2 fruit fly cellular contexts compared by ENCODE assay signal in genomic region chr3L:733845-734697, dm6.
A peak's percentile ranks its signal among the peaks of the same experiment; 100 is the strongest.
TF ChIP-seq lines count a peak whose summit lies in the region.

No protein-coding gene starts in this region.

TF ChIP-seq in whole organism, embryonic, 481 proteins besides CTCF, POLR2A, EP300 and RAD21 (continued from another document and continues in another):
- TF ChIP-seq CG8765 (GFP tag; IDR thresholded peaks at IDR 0.05; lab: Robert Waterston, UW), result no peak
- no peak for TF ChIP-seq CG12219 (GFP tag; optimal IDR thresholded peaks at IDR 0.05; lab: Kevin White, UChicago)
- no peak for TF ChIP-seq Nf-YC (tag; optimal IDR thresholded peaks at IDR 0.05; lab: Kevin White, UChicago)
- TF ChIP-seq Taf1 (GFP tag; IDR thresholded peaks at IDR 0.05; lab: Robert Waterston, UW), result no peak
- TF ChIP-seq hth (optimal IDR thresholded peaks at IDR 0.05; lab: Kevin White, UChicago), result no peak
- TF ChIP-seq corto (GFP tag; optimal IDR thresholded peaks at IDR 0.05; lab: Kevin White, UChicago), result no peak
- no peak for TF ChIP-seq CG11723 (GFP tag; optimal IDR thresholded peaks at IDR 0.05; lab: Kevin White, UChicago)
- peak; percentile 57 for TF ChIP-seq CG18262 (tag; optimal IDR thresholded peaks at IDR 0.05; lab: Kevin White, UChicago)
- no peak for TF ChIP-seq CG17568 (GFP tag; optimal IDR thresholded peaks at IDR 0.05; lab: Kevin White, UChicago)
- TF ChIP-seq cwo (GFP tag; optimal IDR thresholded peaks at IDR 0.05; lab: Kevin White, UChicago), result peak; percentile 26
- TF ChIP-seq z (GFP tag; IDR thresholded peaks at IDR 0.05; lab: Robert Waterston, UW), result no peak
- no peak for TF ChIP-seq CG6854 (GFP tag; optimal IDR thresholded peaks at IDR 0.05; lab: Kevin White, UChicago)
- TF ChIP-seq CG16815 (GFP tag; optimal IDR thresholded peaks at IDR 0.05; lab: Kevin White, UChicago), result no peak
- TF ChIP-seq Camta (GFP tag; optimal IDR thresholded peaks at IDR 0.05; lab: Kevin White, UChicago), result peak; percentile 12
- peak; percentile 36 for TF ChIP-seq HHEX (GFP tag; optimal IDR thresholded peaks at IDR 0.05; lab: Kevin White, UChicago)
- TF ChIP-seq CG33213 (GFP tag; optimal IDR thresholded peaks at IDR 0.05; lab: Kevin White, UChicago), result no peak
- no peak for TF ChIP-seq CG18011 (GFP tag; optimal IDR thresholded peaks at IDR 0.05; lab: Kevin White, UChicago)
- no peak for TF ChIP-seq Six4 (GFP tag; optimal IDR thresholded peaks at IDR 0.05; lab: Kevin White, UChicago)
- TF ChIP-seq sens (GFP tag; lab: Kevin White, UChicago), result peak; percentile 83
- TF ChIP-seq tio (GFP tag; optimal IDR thresholded peaks at IDR 0.05; lab: Kevin White, UChicago), result peak; percentile 22
- TF ChIP-seq CG10274 (GFP tag; optimal IDR thresholded peaks at IDR 0.05; lab: Kevin White, UChicago), result no peak
- TF ChIP-seq CG15696 (tag; optimal IDR thresholded peaks at IDR 0.05; lab: Kevin White, UChicago), result no peak
- TF ChIP-seq pho (GFP tag; optimal IDR thresholded peaks at IDR 0.05; lab: Kevin White, UChicago), result no peak
- no peak for TF ChIP-seq salm (tag; optimal IDR thresholded peaks at IDR 0.05; lab: Kevin White, UChicago)
- no peak for TF ChIP-seq CG12391 (tag; optimal IDR thresholded peaks at IDR 0.05; lab: Kevin White, UChicago)
- no peak for TF ChIP-seq sima (GFP tag; optimal IDR thresholded peaks at IDR 0.05; lab: Kevin White, UChicago)
- TF ChIP-seq sim (GFP tag; IDR thresholded peaks at IDR 0.05; lab: Robert Waterston, UW), result no peak
- no peak for TF ChIP-seq disco-r (GFP tag; optimal IDR thresholded peaks at IDR 0.05; lab: Kevin White, UChicago)
- no peak for TF ChIP-seq CG2129 (GFP tag; IDR thresholded peaks at IDR 0.05; lab: Robert Waterston, UW; ENCODE audit: partially characterized antibody)
- TF ChIP-seq p53 (GFP tag; optimal IDR thresholded peaks at IDR 0.05; lab: Kevin White, UChicago), result no peak
- no peak for TF ChIP-seq fd3F (GFP tag; optimal IDR thresholded peaks at IDR 0.05; lab: Kevin White, UChicago)
- no peak for TF ChIP-seq nerfin-1 (tag; optimal IDR thresholded peaks at IDR 0.05; lab: Kevin White, UChicago)
- no peak for TF ChIP-seq pros (GFP tag; optimal IDR thresholded peaks at IDR 0.05; lab: Kevin White, UChicago)
- peak; percentile 34; the same call in 1 of the 2 replicates for TF ChIP-seq CG6689 (GFP tag; IDR thresholded peaks at IDR 0.05; lab: Robert Waterston, UW)
- no peak for TF ChIP-seq CHES-1-like (GFP tag; optimal IDR thresholded peaks at IDR 0.05; lab: Kevin White, UChicago)
- TF ChIP-seq her (GFP tag; optimal IDR thresholded peaks at IDR 0.05; lab: Kevin White, UChicago), result no peak
- no peak for TF ChIP-seq CG12769 (tag; optimal IDR thresholded peaks at IDR 0.05; lab: Kevin White, UChicago)
- no peak for TF ChIP-seq Dref (GFP tag; IDR thresholded peaks at IDR 0.05; lab: Robert Waterston, UW)
- TF ChIP-seq klu (GFP tag; IDR thresholded peaks at IDR 0.05; lab: Robert Waterston, UW), result no peak
- no peak for TF ChIP-seq CG15479 (GFP tag; optimal IDR thresholded peaks at IDR 0.05; lab: Kevin White, UChicago)
- TF ChIP-seq CG17612 (GFP tag; IDR thresholded peaks at IDR 0.05; lab: Robert Waterston, UW), result no peak
- no peak for TF ChIP-seq gce (GFP tag; IDR thresholded peaks at IDR 0.05; lab: Robert Waterston, UW)
- TF ChIP-seq CG1024 (GFP tag; IDR thresholded peaks at IDR 0.05; lab: Robert Waterston, UW), result no peak
- TF ChIP-seq PHDP (tag; optimal IDR thresholded peaks at IDR 0.05; lab: Kevin White, UChicago), result peak; percentile 3
- TF ChIP-seq CG6813 (GFP tag; optimal IDR thresholded peaks at IDR 0.05; lab: Kevin White, UChicago), result no peak
- TF ChIP-seq da (GFP tag; optimal IDR thresholded peaks at IDR 0.05; lab: Kevin White, UChicago), result no peak
- peak; percentile 23 for TF ChIP-seq bcd (GFP tag; optimal IDR thresholded peaks at IDR 0.05; lab: Kevin White, UChicago)
- peak; percentile 34 for TF ChIP-seq CG18599 (GFP tag; optimal IDR thresholded peaks at IDR 0.05; lab: Kevin White, UChicago)
- TF ChIP-seq fu2 (GFP tag; optimal IDR thresholded peaks at IDR 0.05; lab: Kevin White, UChicago), result no peak
- no peak; the same call in 2 of the 3 replicates for TF ChIP-seq croc (GFP tag; conservative IDR thresholded peaks at IDR 0.05; lab: Robert Waterston, UW)
- TF ChIP-seq BEAF-32 (GFP tag; optimal IDR thresholded peaks at IDR 0.05; lab: Kevin White, UChicago), result no peak
- TF ChIP-seq CG4617 (GFP tag; optimal IDR thresholded peaks at IDR 0.05; lab: Kevin White, UChicago; ENCODE audit: borderline replicate concordance), result no peak
- no peak for TF ChIP-seq shn (GFP tag; optimal IDR thresholded peaks at IDR 0.05; lab: Kevin White, UChicago)
- TF ChIP-seq CG12104 (GFP tag; optimal IDR thresholded peaks at IDR 0.05; lab: Kevin White, UChicago), result no peak
- TF ChIP-seq CG4730 (GFP tag; IDR thresholded peaks at IDR 0.05; lab: Robert Waterston, UW), result no peak
- TF ChIP-seq vnd (GFP tag; IDR thresholded peaks at IDR 0.05; lab: Robert Waterston, UW; ENCODE audit: partially characterized antibody), result no peak
- TF ChIP-seq psq (GFP tag; optimal IDR thresholded peaks at IDR 0.05; lab: Kevin White, UChicago), result no peak
- TF ChIP-seq CG4360 (GFP tag; IDR thresholded peaks at IDR 0.05; lab: Robert Waterston, UW), result no peak
- TF ChIP-seq CG15601 (tag; optimal IDR thresholded peaks at IDR 0.05; lab: Kevin White, UChicago), result no peak
- no peak for TF ChIP-seq cad (GFP tag; optimal IDR thresholded peaks at IDR 0.05; lab: Kevin White, UChicago)
- TF ChIP-seq CG14441 (GFP tag; IDR thresholded peaks at IDR 0.05; lab: Robert Waterston, UW), result no peak
- peak; percentile 1 for TF ChIP-seq Ssrp (tag; optimal IDR thresholded peaks at IDR 0.05; lab: Kevin White, UChicago)
- TF ChIP-seq CG2202 (tag; optimal IDR thresholded peaks at IDR 0.05; lab: Kevin White, UChicago), result no peak
- TF ChIP-seq nmo (GFP tag; optimal IDR thresholded peaks at IDR 0.05; lab: Kevin White, UChicago), result peak; percentile 36
- no peak for TF ChIP-seq exex (tag; optimal IDR thresholded peaks at IDR 0.05; lab: Kevin White, UChicago)
- no peak for TF ChIP-seq CG10654 (GFP tag; optimal IDR thresholded peaks at IDR 0.05; lab: Kevin White, UChicago)
- no peak for TF ChIP-seq lola (GFP tag; optimal IDR thresholded peaks at IDR 0.05; lab: Kevin White, UChicago)
- TF ChIP-seq eyg (GFP tag; optimal IDR thresholded peaks at IDR 0.05; lab: Kevin White, UChicago), result no peak
- no peak for TF ChIP-seq CG7963 (GFP tag; IDR thresholded peaks at IDR 0.05; lab: Robert Waterston, UW; ENCODE audit: partially characterized antibody)
- TF ChIP-seq CG2712 (tag; optimal IDR thresholded peaks at IDR 0.05; lab: Kevin White, UChicago), result peak; percentile 44

TF ChIP-seq in whole organism, prepupa, 60 proteins besides CTCF, POLR2A, EP300 and RAD21 (continued from another document):
- TF ChIP-seq achi (GFP tag; optimal IDR thresholded peaks at IDR 0.05; lab: Kevin White, UChicago) (peak; percentile 73), CG1621 (tag; optimal IDR thresholded peaks at IDR 0.05; lab: Kevin White, UChicago) (peak; percentile 35), CG3032 (tag; optimal IDR thresholded peaks at IDR 0.05; lab: Kevin White, UChicago) (peak; percentile 84), CG6276 (GFP tag; optimal IDR thresholded peaks at IDR 0.05; lab: Kevin White, UChicago) (peak; percentile 48), fkh (GFP tag; optimal IDR thresholded peaks at IDR 0.05; lab: Kevin White, UChicago) (peak; percentile 11), Eip78C (GFP tag; lab: Kevin White, UChicago) (peak; percentile 86), CG32006 (GFP tag; optimal IDR thresholded peaks at IDR 0.05; lab: Kevin White, UChicago) (peak; percentile 88), CG6792 (GFP tag; optimal IDR thresholded peaks at IDR 0.05; lab: Kevin White, UChicago) (peak; percentile 79), Gug (GFP tag; IDR thresholded peaks at IDR 0.05; lab: Robert Waterston, UW) (peak; percentile 13; the same call in 1 of the 2 replicates), Hr39 (GFP tag; optimal IDR thresholded peaks at IDR 0.05; lab: Kevin White, UChicago) (no peak), dsx (GFP tag; optimal IDR thresholded peaks at IDR 0.05; lab: Kevin White, UChicago; ENCODE audit: poor library complexity, severe bottlenecking) (peak; percentile 51), CG9139 (GFP tag; optimal IDR thresholded peaks at IDR 0.05; lab: Kevin White, UChicago) (peak; percentile 35), CG31627 (GFP tag; optimal IDR thresholded peaks at IDR 0.05; lab: Kevin White, UChicago) (no peak), Hr38 (GFP tag; optimal IDR thresholded peaks at IDR 0.05; lab: Kevin White, UChicago) (no peak), Ets96B (tag; optimal IDR thresholded peaks at IDR 0.05; lab: Kevin White, UChicago) (peak; percentile 74), CG6854 (GFP tag; optimal IDR thresholded peaks at IDR 0.05; lab: Kevin White, UChicago) (no peak), cyc (GFP tag; optimal IDR thresholded peaks at IDR 0.05; lab: Kevin White, UChicago) (no peak), fd85E (GFP tag; optimal IDR thresholded peaks at IDR 0.05; lab: Kevin White, UChicago) (no peak), Smox (GFP tag; optimal IDR thresholded peaks at IDR 0.05; lab: Kevin White, UChicago) (no peak), net (GFP tag; optimal IDR thresholded peaks at IDR 0.05; lab: Kevin White, UChicago) (peak; percentile 71), dac (GFP tag; optimal IDR thresholded peaks at IDR 0.05; lab: Kevin White, UChicago) (peak; percentile 67), Eip93F (GFP tag; optimal IDR thresholded peaks at IDR 0.05; lab: Kevin White, UChicago) (no peak), Eip75B (GFP tag; optimal IDR thresholded peaks at IDR 0.05; lab: Kevin White, UChicago) (peak; percentile 79), CG10669 (GFP tag; optimal IDR thresholded peaks at IDR 0.05; lab: Kevin White, UChicago) (peak; percentile 68), Sox15 (GFP tag; optimal IDR thresholded peaks at IDR 0.05; lab: Kevin White, UChicago) (peak; percentile 56), svp (GFP tag; lab: Kevin White, UChicago) (peak; percentile 26), CG6808 (GFP tag; optimal IDR thresholded peaks at IDR 0.05; lab: Kevin White, UChicago) (peak; percentile 83), spab (GFP tag; optimal IDR thresholded peaks at IDR 0.05; lab: Kevin White, UChicago) (peak; percentile 81), CG11762 (GFP tag; optimal IDR thresholded peaks at IDR 0.05; lab: Kevin White, UChicago; ENCODE audit: insufficient read depth) (peak; percentile 55), ss (GFP tag; optimal IDR thresholded peaks at IDR 0.05; lab: Kevin White, UChicago) (peak; percentile 36 to 72), CG11294 (GFP tag; IDR thresholded peaks at IDR 0.05; lab: Robert Waterston, UW) (peak; percentile 8; the same call in 1 of the 2 replicates), Ets21C (GFP tag; optimal IDR thresholded peaks at IDR 0.05; lab: Kevin White, UChicago) (no peak), topi (GFP tag; optimal IDR thresholded peaks at IDR 0.05; lab: Kevin White, UChicago) (no peak), pdm3 (GFP tag; optimal IDR thresholded peaks at IDR 0.05; lab: Kevin White, UChicago) (peak; percentile 72), acj6 (GFP tag; optimal IDR thresholded peaks at IDR 0.05; lab: Kevin White, UChicago) (peak; percentile 70), Blimp-1 (GFP tag; optimal IDR thresholded peaks at IDR 0.05; lab: Kevin White, UChicago) (no peak), OdsH (GFP tag; optimal IDR thresholded peaks at IDR 0.05; lab: Kevin White, UChicago) (peak; percentile 76)
